Fruit fly (Drosophila melanogaster): ENCODE measurements around the gene DCTN1-p150.

DNA sequence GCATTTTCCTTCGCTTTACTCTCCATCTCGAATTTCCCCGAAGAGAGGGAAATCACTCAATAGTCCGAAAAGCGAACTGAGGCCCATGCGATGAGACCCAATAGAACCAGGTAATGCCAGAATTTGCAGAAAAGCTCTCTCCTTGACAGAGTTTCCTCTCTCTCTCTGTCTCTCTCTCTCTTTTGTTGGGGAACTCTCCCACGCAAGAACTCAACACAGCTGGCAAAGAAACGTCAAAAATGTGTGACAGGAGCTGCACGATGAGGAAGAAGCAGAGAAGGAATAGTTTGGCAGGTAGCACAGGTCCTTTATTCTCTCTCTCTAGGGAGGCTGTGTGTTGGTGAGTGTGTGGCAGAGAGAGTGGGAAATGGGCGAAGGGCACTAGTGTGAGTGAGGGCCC lies 24.8 kb upstream of the DCTN1-p150 start:
- no peak for TF ChIP-seq CG8478 (optimal IDR thresholded peaks at IDR 0.05)
- TF ChIP-seq CTCF (optimal IDR thresholded peaks at IDR 0.05): no peak

Measured in S2 (cell line).